Worm (Caenorhabditis elegans) whole organism, late embryonic: ENCODE measurements around the gene sqt-3.

Experiments
- T23F11.4 ChIP-seq: fragments of 200-800 bp; sonication (Bioruptor generic); optimal IDR thresholded peaks from 2 replicates; lab custom pipeline; 2018; ENCODE audit warnings: mild to moderate bottlenecking, missing genetic modification characterization, missing compliant biosample characterization
- ahr-1 ChIP-seq: sonication (generic microtip); optimal IDR thresholded peaks from 2 replicates; lab custom pipeline; 2016; ENCODE audit warnings: missing genetic modification characterization, missing compliant biosample characterization
- ama-1 ChIP-seq: fragments of 150-350 bp; optimal IDR thresholded peaks from 2 replicates; lab custom pipeline; 2014
- ceh-14 ChIP-seq: sonication (generic microtip); optimal IDR thresholded peaks from 2 replicates; lab custom pipeline; 2016; ENCODE audit warnings: missing genotype, missing genetic modification characterization, missing compliant biosample characterization
- ceh-18 ChIP-seq: sonication (generic microtip); optimal IDR thresholded peaks from 2 replicates; lab custom pipeline; 2016; ENCODE audit warnings: missing genetic modification characterization, missing compliant biosample characterization
- ceh-2 ChIP-seq: sonication (generic microtip); optimal IDR thresholded peaks from 2 replicates; lab custom pipeline; 2016; ENCODE audit warnings: missing genotype, missing genetic modification characterization, missing compliant biosample characterization
- ceh-24 ChIP-seq: sonication (generic microtip); optimal IDR thresholded peaks from 2 replicates; lab custom pipeline; 2016; ENCODE audit warnings: mild to moderate bottlenecking, missing genetic modification characterization, missing compliant biosample characterization
- ceh-30 ChIP-seq: fragments of 150-350 bp; optimal IDR thresholded peaks from 2 replicates; lab custom pipeline; 2014; ENCODE audit warnings: missing biosample characterization, missing genetic modification characterization
- ceh-34 ChIP-seq: sonication (generic microtip); optimal IDR thresholded peaks from 2 replicates; lab custom pipeline; 2016; ENCODE audit warnings: mild to moderate bottlenecking, missing genetic modification characterization, missing compliant biosample characterization
- ceh-45 ChIP-seq: fragments of 200-800 bp; sonication (Bioruptor generic); IDR thresholded peaks from 2 replicates; pipeline ENCODE4 v1.3.6; 2022; ENCODE audit warnings: missing genetic modification reagents, missing genetic modification characterization, missing compliant biosample characterization
- ceh-9 ChIP-seq: sonication (generic microtip); optimal IDR thresholded peaks from 2 replicates; lab custom pipeline; 2016; ENCODE audit warnings: mild to moderate bottlenecking, missing genetic modification characterization, inconsistent platforms, missing compliant biosample characterization
- che-1 ChIP-seq: sonication (generic microtip); optimal IDR thresholded peaks from 2 replicates; lab custom pipeline; 2016; ENCODE audit warnings: mild to moderate bottlenecking, missing genetic modification characterization, missing compliant biosample characterization
- elt-4 ChIP-seq: sonication (generic microtip); optimal IDR thresholded peaks from 2 replicates; lab custom pipeline; 2016; ENCODE audit warnings: missing genetic modification characterization, missing compliant biosample characterization
- fax-1 ChIP-seq: sonication (generic microtip); optimal IDR thresholded peaks from 2 replicates; lab custom pipeline; 2016; ENCODE audit warnings: missing genotype, missing genetic modification characterization, missing compliant biosample characterization
- gmeb-2 ChIP-seq: sonication (generic microtip); optimal IDR thresholded peaks from 2 replicates; lab custom pipeline; 2016; ENCODE audit warnings: missing genetic modification characterization, inconsistent platforms, missing compliant biosample characterization
- hlh-13 ChIP-seq: fragments of 200-800 bp; sonication (Bioruptor generic); optimal IDR thresholded peaks from 2 replicates; lab custom pipeline; 2018; ENCODE audit warnings: mild to moderate bottlenecking, missing genetic modification characterization, missing compliant biosample characterization
- hlh-15 ChIP-seq: sonication (generic microtip); optimal IDR thresholded peaks from 2 replicates; lab custom pipeline; 2016; ENCODE audit warnings: missing genetic modification characterization, missing compliant biosample characterization
- hlh-6 ChIP-seq: sonication (generic microtip); optimal IDR thresholded peaks from 2 replicates; lab custom pipeline; 2016; ENCODE audit warnings: missing genotype, missing genetic modification characterization, missing compliant biosample characterization
- hlh-8 ChIP-seq: sonication (generic microtip); optimal IDR thresholded peaks from 2 replicates; lab custom pipeline; 2016; ENCODE audit warnings: missing genotype, missing genetic modification characterization, missing compliant biosample characterization
- lim-6 ChIP-seq: sonication (generic microtip); optimal IDR thresholded peaks from 2 replicates; lab custom pipeline; 2016; ENCODE audit warnings: missing genetic modification characterization, missing compliant biosample characterization
- lin-11 ChIP-seq: fragments of 200-800 bp; sonication (Bioruptor generic); optimal IDR thresholded peaks from 2 replicates; lab custom pipeline; 2018; ENCODE audit warnings: mild to moderate bottlenecking, missing genetic modification characterization, missing compliant biosample characterization
- mec-3 ChIP-seq: sonication (generic microtip); optimal IDR thresholded peaks from 2 replicates; lab custom pipeline; 2016; ENCODE audit warnings: borderline replicate concordance, missing genetic modification characterization, missing compliant biosample characterization
- nfya-1 ChIP-seq: sonication (generic microtip); optimal IDR thresholded peaks from 2 replicates; lab custom pipeline; 2017; ENCODE audit warnings: missing genetic modification characterization, mild to moderate bottlenecking, missing compliant biosample characterization, antibody characterized with exemption, moderate library complexity
- nhr-11 ChIP-seq: fragments of 150-350 bp; optimal IDR thresholded peaks from 2 replicates; lab custom pipeline; 2014; ENCODE audit warnings: missing biosample characterization, missing genetic modification characterization
- npax-4 ChIP-seq: sonication (generic microtip); optimal IDR thresholded peaks from 2 replicates; lab custom pipeline; 2016; ENCODE audit warnings: missing genetic modification characterization, missing compliant biosample characterization
- odd-2 ChIP-seq: sonication (generic microtip); optimal IDR thresholded peaks from 2 replicates; lab custom pipeline; 2017; ENCODE audit warnings: antibody characterized with exemption, mild to moderate bottlenecking, missing genetic modification characterization, missing compliant biosample characterization
- pag-3 ChIP-seq: sonication (generic microtip); optimal IDR thresholded peaks from 2 replicates; lab custom pipeline; 2016; ENCODE audit warnings: missing compliant biosample characterization, missing genetic modification characterization, borderline replicate concordance
- pax-1 ChIP-seq: fragments of 150-350 bp; optimal IDR thresholded peaks from 2 replicates; lab custom pipeline; 2014; ENCODE audit warnings: missing biosample characterization, missing genetic modification characterization
- pha-4 ChIP-seq: fragments of 150-350 bp; optimal IDR thresholded peaks from 2 replicates; lab custom pipeline; 2018; ENCODE audit warnings: missing biosample characterization, missing genetic modification reagents, missing genetic modification characterization
- ref-2 ChIP-seq: sonication (generic microtip); optimal IDR thresholded peaks from 2 replicates; lab custom pipeline; 2016; ENCODE audit warnings: missing genetic modification characterization, missing compliant biosample characterization
- sdc-2 ChIP-seq: sonication (generic microtip); optimal IDR thresholded peaks from 2 replicates; lab custom pipeline; 2016; ENCODE audit warnings: missing genotype, missing genetic modification characterization, missing compliant biosample characterization
- sox-2 ChIP-seq: fragments of 200-800 bp; sonication (Bioruptor generic); IDR thresholded peaks from 2 replicates; pipeline ENCODE4 v1.3.6; 2022; ENCODE audit warnings: missing genetic modification reagents, missing genetic modification characterization, missing compliant biosample characterization
- sox-4 ChIP-seq: sonication (generic microtip); optimal IDR thresholded peaks from 2 replicates; lab custom pipeline; 2017; ENCODE audit warnings: mild to moderate bottlenecking, missing genetic modification characterization, inconsistent platforms, missing compliant biosample characterization
- syd-9 ChIP-seq: sonication (generic microtip); optimal IDR thresholded peaks from 2 replicates; lab custom pipeline; 2016; ENCODE audit warnings: mild to moderate bottlenecking, missing genetic modification characterization, moderate library complexity, missing compliant biosample characterization
- tbx-7 ChIP-seq: sonication (generic microtip); optimal IDR thresholded peaks from 2 replicates; lab custom pipeline; 2016; ENCODE audit warnings: missing genotype, missing genetic modification characterization, missing compliant biosample characterization
- ttx-3 ChIP-seq: sonication (generic microtip); optimal IDR thresholded peaks from 2 replicates; lab custom pipeline; 2016; ENCODE audit warnings: missing genetic modification reagents, missing genetic modification characterization, missing compliant biosample characterization
- unc-3 ChIP-seq, 2 experiments: fragments of 200-800 bp in 1 of 2; sonication (Bioruptor generic) in 1 of 2; sonication (generic microtip) in 1 of 2; conservative IDR thresholded peaks in 1 of 2; optimal IDR thresholded peaks in 1 of 2; 2 replicates each; pipeline versions ENCODE4 v1.3.6 to Lab custom; 2016 to 2022; ENCODE audit warnings: missing compliant biosample characterization in 2 of 2, missing genetic modification characterization in 2 of 2, missing genetic modification reagents in 1 of 2
- ztf-16 ChIP-seq: sonication (generic microtip); optimal IDR thresholded peaks from 2 replicates; lab custom pipeline; 2017; ENCODE audit warnings: missing genetic modification characterization, missing compliant biosample characterization

Gene sqt-3

ce11 chrV:12303453-12304077, 49.0 kb upstream of the sqt-3 start (continued):
- TF ChIP-seq sdc-2 (tag; lab: Kevin White, UChicago) (peak; percentile 95), pha-4 (no peak), ref-2 (tag; lab: Kevin White, UChicago) (peak; percentile 100), ceh-45 (GFP tag; lab: Robert Waterston, UW) (peak; percentile 100), nfya-1 (tag; lab: Kevin White, UChicago) (peak; percentile 93), ztf-16 (tag; lab: Kevin White, UChicago) (peak; percentile 100), ceh-9 (tag; lab: Kevin White, UChicago) (peak; percentile 100), unc-3 (GFP tag; conservative IDR thresholded peaks at IDR 0.05; lab: Robert Waterston, UW) (peak; percentile 100), unc-3 (tag; optimal IDR thresholded peaks at IDR 0.05; lab: Kevin White, UChicago) (peak; percentile 100), hlh-13 (peak; percentile 100), lim-6 (tag; lab: Kevin White, UChicago) (peak; percentile 99), pag-3 (tag; lab: Kevin White, UChicago) (peak; percentile 99), ceh-14 (tag; lab: Kevin White, UChicago) (peak; percentile 99), hlh-15 (tag; lab: Kevin White, UChicago) (peak; percentile 100), mec-3 (tag; lab: Kevin White, UChicago) (peak; percentile 99), ama-1 (lab: Kevin White, UChicago) (peak; percentile 80), elt-4 (tag; lab: Kevin White, UChicago) (peak; percentile 99), ahr-1 (tag; lab: Kevin White, UChicago) (peak; percentile 99), sox-4 (peak; percentile 100), sox-2 (GFP tag; lab: Robert Waterston, UW) (peak; percentile 98), hlh-8 (tag; lab: Kevin White, UChicago) (peak; percentile 98), ceh-18 (peak; percentile 99), che-1 (peak; percentile 99), ceh-2 (tag; lab: Kevin White, UChicago) (peak; percentile 100), pax-1 (tag; lab: Kevin White, UChicago) (peak; percentile 29), ttx-3 (tag; lab: Kevin White, UChicago) (peak; percentile 99), ceh-30 (tag; lab: Kevin White, UChicago) (peak; percentile 93)

DNA sequence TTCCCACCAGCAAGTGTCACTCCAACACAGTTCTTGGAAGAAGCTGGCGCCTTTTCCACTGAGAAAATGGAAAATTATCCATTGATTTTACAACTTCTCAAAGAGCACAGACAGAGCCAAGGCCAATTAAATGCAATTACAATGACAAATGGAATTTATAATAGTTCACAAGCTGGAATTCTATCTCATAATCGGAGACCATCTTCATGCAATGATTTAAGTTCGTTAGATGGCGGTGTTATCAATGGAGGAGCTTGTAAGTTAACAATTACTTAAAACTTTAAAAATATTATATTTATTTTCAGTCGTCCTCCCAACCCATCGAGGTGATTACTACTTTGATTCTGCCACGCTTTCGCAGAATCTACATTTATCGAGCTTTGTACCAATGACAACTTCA, 46.9 kb upstream of the sqt-3 start:
- TF ChIP-seq lin-11 (tag; lab: Kevin White, UChicago), result no peak
- TF ChIP-seq ttx-3 (tag; lab: Kevin White, UChicago), result no peak
- no peak for TF ChIP-seq ceh-24 (tag; lab: Kevin White, UChicago)
- TF ChIP-seq nhr-11 (tag; lab: Kevin White, UChicago), result no peak
- TF ChIP-seq ceh-45 (GFP tag; lab: Robert Waterston, UW), result no peak
- TF ChIP-seq che-1, result no peak
- no peak for TF ChIP-seq T23F11.4
- TF ChIP-seq hlh-13, result no peak
- TF ChIP-seq elt-4 (tag; lab: Kevin White, UChicago), result no peak
- no peak for TF ChIP-seq gmeb-2 (tag; lab: Kevin White, UChicago)
- no peak for TF ChIP-seq odd-2 (tag; lab: Kevin White, UChicago)
- TF ChIP-seq syd-9, result no peak
- no peak for TF ChIP-seq ceh-34 (tag; lab: Kevin White, UChicago)

DNA sequence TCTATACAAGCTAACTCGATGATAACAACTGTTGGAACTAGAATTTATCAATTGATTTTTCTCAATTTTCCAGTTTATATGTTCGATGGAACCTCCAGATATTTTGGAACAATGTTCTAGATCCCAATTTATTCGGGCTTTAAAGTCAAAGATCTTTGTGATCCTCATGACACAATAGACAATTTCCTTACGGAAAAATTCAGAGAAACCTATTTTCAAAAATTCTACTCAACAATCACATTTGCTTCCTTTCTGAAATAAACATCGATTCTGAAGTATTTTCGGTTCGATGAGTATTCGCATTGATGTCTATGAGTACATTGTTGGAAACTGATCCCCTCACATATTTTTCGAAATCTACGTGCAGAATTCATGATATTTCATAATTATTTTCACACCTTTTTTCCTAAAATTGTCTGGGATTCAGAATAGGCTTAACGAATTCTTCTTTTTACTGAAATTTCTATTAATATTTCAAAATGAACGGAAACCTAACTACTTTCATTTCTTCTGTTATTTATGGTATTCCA, 45.5 kb upstream of the sqt-3 start, which contains the start of gene srg-45:
srg-45 (plus strand) TSS at position 480 of the 530 bp plus-strand sequence.
- TF ChIP-seq tbx-7 (tag; lab: Kevin White, UChicago) (no peak), hlh-13 (no peak), sox-2 (GFP tag; lab: Robert Waterston, UW) (no peak), ceh-14 (tag; lab: Kevin White, UChicago) (no peak), sox-4 (no peak), fax-1 (tag; lab: Kevin White, UChicago) (no peak), hlh-6 (tag; lab: Kevin White, UChicago) (no peak), npax-4 (tag; lab: Kevin White, UChicago) (no peak)
- TF ChIP-seq, all 69 proteins: peak for 0
